Worm (Caenorhabditis elegans) whole organism, L1 larva: Measurements from ENCODE around the gene glb-6.
A peak's percentile ranks its signal among the peaks of the same experiment; 100 is the strongest.

Experiments
- C34B4.2 ChIP-seq: sonication (generic microtip); optimal IDR thresholded peaks from 2 replicates; lab custom pipeline; 2017; ENCODE audit warnings: mild to moderate bottlenecking, missing genetic modification characterization, missing compliant biosample characterization
- F16B12.6 ChIP-seq: fragments of 150-350 bp; optimal IDR thresholded peaks from 2 replicates; lab custom pipeline; 2014; ENCODE audit warnings: missing biosample characterization, missing genetic modification characterization
- Y116A8C.19 ChIP-seq: sonication (generic microtip); optimal IDR thresholded peaks from 2 replicates; lab custom pipeline; 2016; ENCODE audit warnings: missing compliant biosample characterization, missing genetic modification characterization, borderline replicate concordance
- aha-1 ChIP-seq: fragments of 150-350 bp; optimal IDR thresholded peaks from 2 replicates; lab custom pipeline; 2014; ENCODE audit warnings: missing biosample characterization, missing genetic modification characterization
- ama-1 ChIP-seq: fragments of 150-350 bp; optimal IDR thresholded peaks from 2 replicates; lab custom pipeline; 2014
- ceh-63 ChIP-seq: fragments of 200-800 bp; sonication (Bioruptor generic); optimal IDR thresholded peaks from 2 replicates; lab custom pipeline; 2018; ENCODE audit warnings: mild to moderate bottlenecking, missing genetic modification characterization, missing compliant biosample characterization
- ceh-8 ChIP-seq: fragments of 200-800 bp; sonication (Bioruptor generic); optimal IDR thresholded peaks from 2 replicates; lab custom pipeline; 2018; ENCODE audit warnings: mild to moderate bottlenecking, missing genetic modification characterization, moderate library complexity, missing compliant biosample characterization
- ceh-88 ChIP-seq: fragments of 200-800 bp; sonication (Bioruptor generic); IDR thresholded peaks from 2 replicates; pipeline ENCODE4 v1.3.6; 2022; ENCODE audit warnings: missing genetic modification characterization, missing compliant biosample characterization
- ceh-90 ChIP-seq: sonication (generic microtip); optimal IDR thresholded peaks from 2 replicates; lab custom pipeline; 2016; ENCODE audit warnings: missing genetic modification characterization, missing compliant biosample characterization
- ces-1 ChIP-seq: fragments of 150-350 bp; optimal IDR thresholded peaks from 2 replicates; lab custom pipeline; 2014; ENCODE audit warnings: missing biosample characterization, missing genetic modification reagents, missing genetic modification characterization
- efl-1 ChIP-seq, 4 experiments: fragments of 150-350 bp; optimal IDR thresholded peaks in 3 of 4; peaks in 1 of 4; 1 replicate in 1 of 4; 2 replicates in 3 of 4; lab custom pipeline; 2014; ENCODE audit warnings: missing biosample characterization in 2 of 4, missing genetic modification characterization in 2 of 4, missing genetic modification reagents in 2 of 4
- egl-13 ChIP-seq: sonication (generic microtip); optimal IDR thresholded peaks from 2 replicates; lab custom pipeline; 2016; ENCODE audit warnings: missing genotype, missing genetic modification reagents, missing genetic modification characterization, missing compliant biosample characterization
- egl-27 ChIP-seq, 2 experiments: fragments of 150-350 bp in 1 of 2; sonication (generic microtip); optimal IDR thresholded peaks; 3 replicates each; lab custom pipeline; 2017 to 2018; ENCODE audit warnings: missing biosample characterization in 2 of 2, missing genetic modification characterization in 2 of 2, missing genetic modification reagents in 2 of 2
- elt-2 ChIP-seq: sonication (generic microtip); optimal IDR thresholded peaks from 2 replicates; lab custom pipeline; 2016; ENCODE audit warnings: missing genetic modification characterization, mild to moderate bottlenecking, inconsistent platforms, missing compliant biosample characterization, missing genetic modification reagents
- elt-3 ChIP-seq, 6 experiments: fragments of 150-350 bp in 1 of 6; sonication (generic microtip); optimal IDR thresholded peaks; 2 replicates each; lab custom pipeline; 2017 to 2018; ENCODE audit warnings: missing biosample characterization in 6 of 6, missing genetic modification characterization in 6 of 6, inconsistent platforms in 1 of 6
- ets-5 ChIP-seq: fragments of 200-800 bp; sonication (Bioruptor generic); IDR thresholded peaks from 2 replicates; pipeline ENCODE4 v1.3.6; 2022; ENCODE audit warnings: missing genetic modification characterization, missing compliant biosample characterization
- fkh-10 ChIP-seq: sonication (generic microtip); optimal IDR thresholded peaks from 2 replicates; lab custom pipeline; 2017; ENCODE audit warnings: missing biosample characterization, missing genetic modification reagents, missing genetic modification characterization
- fkh-8 ChIP-seq: sonication (generic microtip); optimal IDR thresholded peaks from 2 replicates; lab custom pipeline; 2016; ENCODE audit warnings: mild to moderate bottlenecking, missing genetic modification characterization, missing compliant biosample characterization
- grh-1 ChIP-seq: fragments of 200-800 bp; sonication (Bioruptor generic); IDR thresholded peaks from 2 replicates; pipeline ENCODE4 v1.3.6; 2022; ENCODE audit warnings: missing genetic modification reagents, missing genetic modification characterization, missing compliant biosample characterization
- hpl-2 ChIP-seq: fragments of 150-350 bp; optimal IDR thresholded peaks from 2 replicates; lab custom pipeline; 2014; ENCODE audit warnings: missing biosample characterization, missing genetic modification reagents, missing genetic modification characterization
- jun-1 ChIP-seq: fragments of 150-350 bp; optimal IDR thresholded peaks from 2 replicates; lab custom pipeline; 2014; ENCODE audit warnings: missing biosample characterization, missing genetic modification reagents, missing genetic modification characterization
- lin-14 ChIP-seq: fragments of 200-800 bp; sonication (Bioruptor generic); optimal IDR thresholded peaks from 2 replicates; lab custom pipeline; 2018; ENCODE audit warnings: mild to moderate bottlenecking, missing genetic modification characterization, moderate library complexity, missing compliant biosample characterization
- lin-35 ChIP-seq, 2 experiments: fragments of 150-350 bp; optimal IDR thresholded peaks; 2 replicates each; lab custom pipeline; 2014; ENCODE audit warnings: missing biosample characterization in 2 of 2, missing genetic modification characterization in 2 of 2, missing genetic modification reagents in 2 of 2
- nhr-20 ChIP-seq: sonication (generic microtip); optimal IDR thresholded peaks from 2 replicates; lab custom pipeline; 2016; ENCODE audit warnings: mild to moderate bottlenecking, missing genetic modification characterization, missing compliant biosample characterization
- nhr-237 ChIP-seq: fragments of 150-350 bp; optimal IDR thresholded peaks from 2 replicates; lab custom pipeline; 2014; ENCODE audit warnings: missing biosample characterization, missing genetic modification characterization
- nhr-28 ChIP-seq: fragments of 150-350 bp; optimal IDR thresholded peaks from 2 replicates; lab custom pipeline; 2014; ENCODE audit warnings: missing biosample characterization, missing genetic modification characterization
- nhr-71 ChIP-seq: sonication (generic microtip); optimal IDR thresholded peaks from 2 replicates; lab custom pipeline; 2016; ENCODE audit warnings: mild to moderate bottlenecking, missing genetic modification characterization, moderate library complexity, missing compliant biosample characterization
- nhr-77 ChIP-seq: fragments of 150-350 bp; optimal IDR thresholded peaks from 2 replicates; lab custom pipeline; 2014; ENCODE audit warnings: missing biosample characterization, missing genetic modification characterization
- nhr-90 ChIP-seq: sonication (generic microtip); optimal IDR thresholded peaks from 2 replicates; lab custom pipeline; 2016; ENCODE audit warnings: mild to moderate bottlenecking, missing genetic modification characterization, missing compliant biosample characterization; ENCODE audit not compliant: poor library complexity
- pax-3 ChIP-seq: fragments of 200-800 bp; sonication (Bioruptor generic); optimal IDR thresholded peaks from 2 replicates; lab custom pipeline; 2018; ENCODE audit warnings: mild to moderate bottlenecking, missing genetic modification characterization, moderate library complexity, missing compliant biosample characterization
- pqm-1 ChIP-seq: sonication (generic microtip); optimal IDR thresholded peaks from 3 replicates; lab custom pipeline; 2017; ENCODE audit warnings: missing biosample characterization, missing genetic modification characterization
- rnt-1 ChIP-seq: sonication (generic microtip); optimal IDR thresholded peaks from 2 replicates; lab custom pipeline; 2016; ENCODE audit warnings: mild to moderate bottlenecking, missing genetic modification characterization, moderate library complexity, missing compliant biosample characterization
- skn-1 ChIP-seq: fragments of 150-350 bp; optimal IDR thresholded peaks from 2 replicates; lab custom pipeline; 2014; ENCODE audit warnings: missing biosample characterization, missing genetic modification characterization
- snu-23 ChIP-seq: sonication (generic microtip); optimal IDR thresholded peaks from 2 replicates; lab custom pipeline; 2016; ENCODE audit warnings: missing genetic modification characterization, missing compliant biosample characterization
- sptf-1 ChIP-seq: fragments of 150-350 bp; optimal IDR thresholded peaks from 2 replicates; lab custom pipeline; 2014; ENCODE audit warnings: missing biosample characterization, missing genetic modification characterization
- swsn-7 ChIP-seq: sonication (generic microtip); optimal IDR thresholded peaks from 2 replicates; lab custom pipeline; 2016; ENCODE audit warnings: missing genetic modification characterization, missing compliant biosample characterization
- unc-98 ChIP-seq: fragments of 200-800 bp; sonication (Bioruptor generic); IDR thresholded peaks from 2 replicates; pipeline ENCODE4 v1.3.6; 2022; ENCODE audit warnings: missing genetic modification characterization, missing compliant biosample characterization
- vab-15 ChIP-seq: sonication (generic microtip); optimal IDR thresholded peaks from 2 replicates; lab custom pipeline; 2017; ENCODE audit warnings: missing genotype, mild to moderate bottlenecking, missing genetic modification characterization, missing compliant biosample characterization
- xbp-1 ChIP-seq: sonication (generic microtip); optimal IDR thresholded peaks from 2 replicates; lab custom pipeline; 2016; ENCODE audit warnings: missing genetic modification characterization, missing compliant biosample characterization
- zag-1 ChIP-seq: fragments of 150-350 bp; optimal IDR thresholded peaks from 2 replicates; lab custom pipeline; 2014; ENCODE audit warnings: missing biosample characterization, missing genetic modification characterization
- zip-4 ChIP-seq: fragments of 200-800 bp; sonication (Bioruptor generic); optimal IDR thresholded peaks from 2 replicates; lab custom pipeline; 2018; ENCODE audit warnings: mild to moderate bottlenecking, missing genetic modification characterization, moderate library complexity, missing compliant biosample characterization
- ztf-4 ChIP-seq: fragments of 150-350 bp; optimal IDR thresholded peaks from 2 replicates; lab custom pipeline; 2014; ENCODE audit warnings: missing biosample characterization, missing genetic modification characterization

Gene glb-6

DNA sequence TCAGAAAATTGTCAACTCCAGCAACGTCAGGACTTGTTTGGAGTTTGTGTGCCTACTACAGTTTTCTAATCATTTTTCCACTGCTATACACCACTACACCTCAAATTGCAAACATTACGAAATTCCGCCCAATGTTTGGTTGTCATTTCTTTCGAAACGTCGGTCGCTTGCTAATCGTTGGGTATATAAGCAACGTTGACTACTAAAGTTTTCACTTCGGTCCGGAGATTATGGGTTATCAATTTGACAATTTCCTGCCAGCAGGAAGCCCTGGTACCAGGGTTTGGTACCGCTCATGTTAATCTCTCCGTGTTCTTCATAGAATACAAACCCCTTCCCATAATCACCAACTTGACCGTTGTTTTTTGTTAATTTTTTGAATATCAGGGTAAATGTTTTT, 5.7 kb upstream of the glb-6 start (continued):
- TF ChIP-seq ets-5 (no peak), swsn-7 (tag; lab: Kevin White, UChicago) (peak; percentile 7), ces-1 (no peak), ceh-90 (tag; lab: Kevin White, UChicago) (no peak), rnt-1 (tag; lab: Kevin White, UChicago) (peak; percentile 14), nhr-77 (tag; lab: Kevin White, UChicago) (peak; percentile 53), xbp-1 (tag; lab: Kevin White, UChicago) (peak; percentile 26), zip-4 (GFP tag; lab: Kevin White, UChicago) (peak; percentile 49), efl-1 (optimal IDR thresholded peaks at IDR 0.05; lab: Kevin White, UChicago) (peak; percentile 20 to 26), efl-1 (GFP tag; optimal IDR thresholded peaks at IDR 0.05 in 1 of 2; lab: Kevin White, UChicago) (peak in 1 of 2 experiments; percentile 50), aha-1 (tag; lab: Kevin White, UChicago) (no peak), jun-1 (tag; lab: Kevin White, UChicago) (peak; percentile 41)

DNA sequence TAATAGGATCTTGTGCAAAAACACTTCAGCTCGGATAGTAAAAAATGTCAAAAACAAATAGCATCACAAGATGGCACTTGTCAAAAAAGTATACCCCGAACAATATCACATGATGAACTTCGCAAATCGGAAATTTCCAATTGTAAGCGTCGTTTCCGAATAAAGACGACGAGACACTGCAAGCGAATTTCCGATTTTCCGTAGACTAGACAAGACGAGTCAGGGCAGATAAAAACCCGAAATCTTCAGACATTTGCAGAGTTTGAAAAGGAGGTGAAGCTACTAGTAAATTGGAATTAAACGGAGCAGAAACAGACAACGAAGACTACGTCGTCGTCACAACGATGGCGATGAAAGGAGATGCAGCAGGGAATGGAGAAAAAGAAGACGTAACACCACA, 1.4 kb upstream of the glb-6 start:
- peak; percentile 8 for TF ChIP-seq nhr-71 (tag; lab: Kevin White, UChicago)
- peak; percentile 90 for TF ChIP-seq fkh-10 (GFP tag; lab: Kevin White, UChicago)
- TF ChIP-seq egl-13 (tag; lab: Kevin White, UChicago): peak; percentile 19
- no peak for TF ChIP-seq efl-1 (optimal IDR thresholded peaks at IDR 0.05; lab: Kevin White, UChicago)
- TF ChIP-seq efl-1 (GFP tag; optimal IDR thresholded peaks at IDR 0.05 in 1 of 2; lab: Kevin White, UChicago): no peak
- TF ChIP-seq pax-3 (tag; lab: Kevin White, UChicago): no peak
- TF ChIP-seq skn-1 (tag; lab: Kevin White, UChicago): no peak
- peak; percentile 29 for TF ChIP-seq fkh-8 (tag; lab: Kevin White, UChicago)
- TF ChIP-seq C34B4.2 (tag; lab: Kevin White, UChicago): no peak
- TF ChIP-seq vab-15 (tag; lab: Kevin White, UChicago): no peak
- no peak for TF ChIP-seq nhr-20 (tag; lab: Kevin White, UChicago)
- peak; percentile 60 for TF ChIP-seq lin-14 (GFP tag; lab: Kevin White, UChicago)
- TF ChIP-seq unc-98: no peak

DNA sequence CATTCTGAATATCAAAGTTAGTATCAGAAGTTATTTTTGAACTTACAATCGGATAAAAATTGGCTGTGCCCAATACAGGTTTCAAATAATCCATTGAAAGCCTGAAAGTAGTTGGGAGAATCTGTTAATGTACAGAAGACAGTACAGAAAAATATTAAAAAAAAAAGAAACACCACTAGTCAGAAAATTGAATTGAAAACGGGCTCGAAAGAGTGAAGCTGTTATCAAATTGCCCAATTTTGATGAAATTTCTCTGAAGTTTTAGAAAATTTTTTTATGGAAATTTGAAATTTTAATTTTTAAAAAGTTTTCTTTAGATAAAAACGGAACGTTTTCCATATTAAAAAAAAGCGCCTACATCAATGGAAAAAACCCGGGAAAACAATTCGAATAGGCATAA, 3.2 kb downstream of the glb-6 start, which contains the start of gene C18C4.7:
C18C4.7 (minus strand) TSS at position 101 of the 400 bp plus-strand sequence.
- TF ChIP-seq ceh-63 (GFP tag; lab: Kevin White, UChicago) (no peak), ets-5 (no peak), elt-3 (tag; optimal IDR thresholded peaks at IDR 0.05; lab: Kevin White, UChicago) (no peak), nhr-77 (tag; lab: Kevin White, UChicago) (no peak)

DNA sequence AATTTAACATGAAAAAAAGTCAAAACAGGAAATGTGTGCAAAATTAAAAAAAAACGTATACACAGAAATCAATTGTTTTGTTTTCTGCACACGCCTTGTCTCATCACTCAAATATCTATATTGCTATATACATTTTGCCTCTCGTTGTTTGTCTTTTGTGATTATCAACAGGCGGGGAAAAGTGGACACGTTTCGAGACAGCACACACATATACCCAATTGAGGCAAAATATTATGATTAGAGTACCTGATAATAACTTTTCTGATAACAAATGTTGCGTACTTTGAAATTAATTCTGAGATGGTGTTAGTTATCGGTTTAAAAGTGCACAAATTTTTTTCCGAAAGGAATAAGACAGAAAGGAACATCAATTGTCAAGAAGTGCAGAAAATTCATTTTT, 10.5 kb downstream of the glb-6 start:
- TF ChIP-seq lin-35 (GFP tag; optimal IDR thresholded peaks at IDR 0.05; lab: Kevin White, UChicago) (peak in 1 of 2 experiments; percentile 31), pqm-1 (tag; lab: Kevin White, UChicago) (peak; percentile 77), elt-3 (tag; optimal IDR thresholded peaks at IDR 0.05; lab: Kevin White, UChicago) (no peak), nhr-28 (tag; lab: Kevin White, UChicago) (no peak), elt-2 (tag; lab: Kevin White, UChicago) (peak; percentile 88), lin-14 (GFP tag; lab: Kevin White, UChicago) (peak; percentile 26), nhr-90 (tag; lab: Kevin White, UChicago) (peak; percentile 21)

DNA sequence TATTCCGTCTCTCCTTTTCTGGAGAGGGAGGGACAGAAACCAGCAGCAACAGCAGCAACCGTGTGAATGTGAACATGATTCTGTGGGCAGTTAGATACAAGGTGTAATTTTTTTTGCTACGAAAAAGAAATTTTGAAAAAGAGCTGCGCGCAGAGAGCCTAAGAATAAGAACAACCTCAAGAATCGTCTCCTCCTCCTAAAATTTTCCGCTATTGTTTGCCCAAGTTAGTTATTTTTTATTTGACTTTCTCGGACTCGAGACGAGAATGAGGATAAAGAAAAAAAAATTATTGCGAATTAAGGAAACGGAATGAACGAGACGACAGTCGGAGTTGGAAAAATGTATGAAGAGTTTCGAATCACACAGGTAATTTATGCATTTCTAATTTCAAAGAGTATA, 11.7 kb downstream of the glb-6 start, which contains the start of gene glb-5:
glb-5 (plus strand) TSS at position 301 of the 400 bp plus-strand sequence.
- no peak for TF ChIP-seq lin-35 (GFP tag; optimal IDR thresholded peaks at IDR 0.05; lab: Kevin White, UChicago)
- no peak for TF ChIP-seq nhr-20 (tag; lab: Kevin White, UChicago)
- no peak for TF ChIP-seq C34B4.2 (tag; lab: Kevin White, UChicago)
- TF ChIP-seq ama-1 (lab: Kevin White, UChicago): no peak
- no peak for TF ChIP-seq grh-1 (GFP tag; lab: Robert Waterston, UW)
- TF ChIP-seq F16B12.6 (tag; lab: Kevin White, UChicago): no peak
- TF ChIP-seq unc-98: no peak
- no peak for TF ChIP-seq Y116A8C.19 (tag; lab: Kevin White, UChicago)
- no peak for TF ChIP-seq nhr-237 (tag; lab: Kevin White, UChicago)
- no peak for TF ChIP-seq sptf-1 (tag; lab: Kevin White, UChicago)
- no peak for TF ChIP-seq zag-1 (tag; lab: Kevin White, UChicago)
- TF ChIP-seq ceh-88 (GFP tag; lab: Robert Waterston, UW): no peak
- no peak for TF ChIP-seq snu-23 (GFP tag; lab: Kevin White, UChicago)
- TF ChIP-seq hpl-2 (GFP tag; lab: Kevin White, UChicago): no peak
- TF ChIP-seq pqm-1 (tag; lab: Kevin White, UChicago): no peak
- no peak for TF ChIP-seq pax-3 (tag; lab: Kevin White, UChicago)
- TF ChIP-seq ztf-4 (tag; lab: Kevin White, UChicago): no peak
- TF ChIP-seq skn-1 (tag; lab: Kevin White, UChicago): no peak
- no peak for TF ChIP-seq ceh-8 (GFP tag; lab: Kevin White, UChicago)
- TF ChIP-seq egl-27 (tag; optimal IDR thresholded peaks at IDR 0.05; lab: Kevin White, UChicago): no peak
